Worm (Caenorhabditis elegans): ENCODE results near the gene C39B10.1.

DNA sequence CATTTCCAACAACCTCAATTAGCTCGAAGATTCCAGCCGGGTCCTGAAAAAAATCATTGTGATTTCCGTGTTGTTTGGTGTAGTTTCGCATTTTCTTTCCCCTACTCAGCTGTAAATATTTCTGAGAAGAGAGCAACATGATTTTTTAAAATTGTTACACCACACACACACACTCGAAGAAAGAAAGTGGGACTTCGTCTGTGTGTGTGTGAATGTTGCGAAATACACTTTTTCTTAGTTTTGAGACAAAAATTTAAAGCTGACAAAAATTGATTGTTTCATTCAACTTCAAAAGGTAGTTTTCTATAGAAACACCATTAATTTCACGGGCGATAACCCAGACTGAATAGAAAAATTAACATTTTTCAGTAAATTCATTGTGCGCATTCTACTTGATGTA is 35.3 kb downstream of the C39B10.1 start:
- no peak for TF ChIP-seq K12H6.12 (tag; optimal IDR thresholded peaks at IDR 0.05)
- no peak for TF ChIP-seq unc-130 (GFP tag; optimal IDR thresholded peaks at IDR 0.05)
- TF ChIP-seq F57A8.1 (GFP tag; optimal IDR thresholded peaks at IDR 0.05) = no peak
- no peak for TF ChIP-seq pha-4 (tag; optimal IDR thresholded peaks at IDR 0.05)
- no peak for TF ChIP-seq F49E8.2 (tag; optimal IDR thresholded peaks at IDR 0.05; ENCODE audit: insufficient read depth)
- no peak for TF ChIP-seq ama-1 (optimal IDR thresholded peaks at IDR 0.05)
- TF ChIP-seq ama-1 (GFP tag; optimal IDR thresholded peaks at IDR 0.05) = no peak
- no peak for TF ChIP-seq ceh-27 (GFP tag; optimal IDR thresholded peaks at IDR 0.05)
- TF ChIP-seq nhr-90 (tag; optimal IDR thresholded peaks at IDR 0.05) = no peak

Data from whole organism, young adult.